Fruit fly (Drosophila melanogaster): ENCODE data around the gene Chc.

Chc gene

DNA sequence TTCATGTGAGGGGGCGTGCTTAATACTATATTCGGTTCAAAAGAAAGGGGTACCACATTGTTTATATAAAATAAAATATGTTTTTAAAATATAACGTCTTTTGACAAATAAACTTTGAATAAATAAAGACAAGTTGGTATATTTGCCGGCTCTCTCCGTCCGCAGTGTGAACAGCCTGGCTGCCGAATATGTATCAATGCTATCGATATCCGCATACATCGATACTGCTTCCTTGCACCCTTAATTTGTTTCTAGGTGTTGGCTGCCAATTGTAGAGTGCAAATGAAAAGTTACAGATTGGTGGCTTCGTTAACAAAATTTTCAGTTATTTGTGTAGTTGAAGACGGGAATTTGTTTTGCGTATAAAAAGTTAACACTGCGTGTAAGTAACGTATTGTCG, 24.6 kb upstream of the Chc start, which contains the start of gene Gbeta13F (continued):
- TF ChIP-seq CG8359 (GFP tag; optimal IDR thresholded peaks at IDR 0.05; ENCODE audit: borderline replicate concordance) = no peak
- TF ChIP-seq CG1603 (tag; optimal IDR thresholded peaks at IDR 0.05) = peak; percentile 29
- TF ChIP-seq stwl (tag; optimal IDR thresholded peaks at IDR 0.05) = peak; percentile 33
- TF ChIP-seq CG3995 (GFP tag; optimal IDR thresholded peaks at IDR 0.05) = no peak
- TF ChIP-seq CG8290 (GFP tag; optimal IDR thresholded peaks at IDR 0.05) = no peak
- peak in 1 of 2 experiments; percentile 66 for TF ChIP-seq CG8290 (tag; optimal IDR thresholded peaks at IDR 0.05)
- peak; percentile 52; the same call in 2 of the 3 replicates for TF ChIP-seq hb (GFP tag; IDR thresholded peaks at IDR 0.05; ENCODE audit: partially characterized antibody)
- peak; percentile 69 for TF ChIP-seq CG17802 (tag; optimal IDR thresholded peaks at IDR 0.05)
- peak; percentile 51; the same call in 1 of the 2 replicates for TF ChIP-seq Rfx (GFP tag; IDR thresholded peaks at IDR 0.05)
- TF ChIP-seq CG2116 (GFP tag; optimal IDR thresholded peaks at IDR 0.05) = peak; percentile 96
- TF ChIP-seq chm (GFP tag; IDR thresholded peaks at IDR 0.05) = 0 out of 2 replicates have a peak, but pooled peaks have one; percentile 45
- TF ChIP-seq CG9932 (GFP tag; IDR thresholded peaks at IDR 0.05) = peak; percentile 55
- peak; percentile 0 for TF ChIP-seq CG2712 (tag; optimal IDR thresholded peaks at IDR 0.05)
- TF ChIP-seq Opbp (GFP tag; IDR thresholded peaks at IDR 0.05; ENCODE audit: partially characterized antibody) = peak; percentile 79
- TF ChIP-seq Sry-δ (GFP tag; optimal IDR thresholded peaks at IDR 0.05) = peak; percentile 45
- peak; percentile 60 for TF ChIP-seq slbo (GFP tag; IDR thresholded peaks at IDR 0.05)
- peak; percentile 68 for TF ChIP-seq CG30020 (tag; optimal IDR thresholded peaks at IDR 0.05)
- TF ChIP-seq bbx (GFP tag; IDR thresholded peaks at IDR 0.05; ENCODE audit: partially characterized antibody) = peak; percentile 79
- TF ChIP-seq sens (GFP tag) = peak; percentile 17
- TF ChIP-seq E2f1 (GFP tag; IDR thresholded peaks at IDR 0.05) = 0 out of 2 replicates have a peak, but pooled peaks have one; percentile 16
- TF ChIP-seq danr (GFP tag; IDR thresholded peaks at IDR 0.05) = no peak
- peak; percentile 56 for TF ChIP-seq CG32532 (GFP tag; IDR thresholded peaks at IDR 0.05)
- TF ChIP-seq Vsx1 (GFP tag; optimal IDR thresholded peaks at IDR 0.05) = no peak
- TF ChIP-seq schlank (tag; optimal IDR thresholded peaks at IDR 0.05) = no peak
- TF ChIP-seq Med (GFP tag) = peak; percentile 73
- no peak for TF ChIP-seq Sox100B (GFP tag; optimal IDR thresholded peaks at IDR 0.05)
- TF ChIP-seq trem (tag; optimal IDR thresholded peaks at IDR 0.05) = peak; percentile 4
- TF ChIP-seq Gug (GFP tag; IDR thresholded peaks at IDR 0.05) = peak; percentile 31; the same call in 1 of the 4 replicates
- TF ChIP-seq BEAF-32 (GFP tag; optimal IDR thresholded peaks at IDR 0.05) = peak; percentile 70
- TF ChIP-seq insv (GFP tag; optimal IDR thresholded peaks at IDR 0.05) = no peak
- peak; percentile 58 for TF ChIP-seq inv (GFP tag; IDR thresholded peaks at IDR 0.05; ENCODE audit: partially characterized antibody)
- peak; percentile 79 for TF ChIP-seq CG6791 (GFP tag; IDR thresholded peaks at IDR 0.05; ENCODE audit: partially characterized antibody)
- peak; percentile 40; the same call in 1 of the 4 replicates for TF ChIP-seq Dll (GFP tag; IDR thresholded peaks at IDR 0.05; ENCODE audit: partially characterized antibody)
- 0 out of 4 replicates have a peak, but pooled peaks have one; percentile 9 for TF ChIP-seq chinmo (GFP tag; IDR thresholded peaks at IDR 0.05; ENCODE audit: partially characterized antibody)
- peak; percentile 58 for TF ChIP-seq row (GFP tag; IDR thresholded peaks at IDR 0.05)
- peak; percentile 19; the same call in 1 of the 2 replicates for TF ChIP-seq CG14441 (GFP tag; IDR thresholded peaks at IDR 0.05)
- no peak for TF ChIP-seq Dad (GFP tag; optimal IDR thresholded peaks at IDR 0.05)
- TF ChIP-seq Bgb (GFP tag; IDR thresholded peaks at IDR 0.05; ENCODE audit: partially characterized antibody) = peak; percentile 59
- TF ChIP-seq CG17385 (GFP tag; optimal IDR thresholded peaks at IDR 0.05) = no peak
- no peak for TF ChIP-seq Dip3 (GFP tag; optimal IDR thresholded peaks at IDR 0.05)
- TF ChIP-seq Eip74EF (GFP tag; optimal IDR thresholded peaks at IDR 0.05) = no peak
- TF ChIP-seq CG3847 (GFP tag; IDR thresholded peaks at IDR 0.05) = peak; percentile 26; the same call in 1 of the 2 replicates
- TF ChIP-seq ssp (GFP tag; IDR thresholded peaks at IDR 0.05) = peak; percentile 83
- TF ChIP-seq CG14860 (GFP tag; IDR thresholded peaks at IDR 0.05; ENCODE audit: partially characterized antibody) = peak; percentile 37; the same call in 1 of the 3 replicates
- peak; percentile 0 for TF ChIP-seq Lhr (GFP tag; optimal IDR thresholded peaks at IDR 0.05)
- peak; percentile 76 for TF ChIP-seq MESR4 (GFP tag; optimal IDR thresholded peaks at IDR 0.05)
- peak; percentile 51 for TF ChIP-seq pzg (GFP tag; optimal IDR thresholded peaks at IDR 0.05)
- TF ChIP-seq amos (GFP tag; IDR thresholded peaks at IDR 0.05; ENCODE audit: partially characterized antibody) = peak; percentile 78; the same call in 1 of the 2 replicates
- TF ChIP-seq Ets97D (GFP tag; optimal IDR thresholded peaks at IDR 0.05) = no peak

Data from whole organism, embryonic.